Fruit fly (Drosophila melanogaster): ENCODE measurements around the gene TwdlZ.

The TwdlZ gene

dm6 chrX:16772882-16773827 lies 35.2 kb downstream of the TwdlZ start (continued):
- TF ChIP-seq Dp (GFP tag; optimal IDR thresholded peaks at IDR 0.05), result no peak
- peak; percentile 36 for TF ChIP-seq CG8388 (GFP tag; optimal IDR thresholded peaks at IDR 0.05)
- TF ChIP-seq H15 (GFP tag; IDR thresholded peaks at IDR 0.05), result peak; percentile 76
- TF ChIP-seq CG10366 (GFP tag; IDR thresholded peaks at IDR 0.05), result peak; percentile 68
- no peak for TF ChIP-seq Meics (GFP tag; optimal IDR thresholded peaks at IDR 0.05)
- no peak for TF ChIP-seq CG6683 (GFP tag; optimal IDR thresholded peaks at IDR 0.05)
- TF ChIP-seq CG10267 (tag; optimal IDR thresholded peaks at IDR 0.05), result peak; percentile 62
- TF ChIP-seq CG14667 (GFP tag; IDR thresholded peaks at IDR 0.05), result peak; percentile 49
- no peak for TF ChIP-seq hth (optimal IDR thresholded peaks at IDR 0.05)
- TF ChIP-seq jing (GFP tag; optimal IDR thresholded peaks at IDR 0.05), result peak; percentile 10
- TF ChIP-seq vfl (GFP tag; optimal IDR thresholded peaks at IDR 0.05), result no peak
- no peak for TF ChIP-seq oc (tag; optimal IDR thresholded peaks at IDR 0.05)
- TF ChIP-seq CG4404 (GFP tag; IDR thresholded peaks at IDR 0.05), result peak; percentile 76
- TF ChIP-seq CG18476 (GFP tag; optimal IDR thresholded peaks at IDR 0.05), result peak; percentile 11
- TF ChIP-seq CG11504 (tag; optimal IDR thresholded peaks at IDR 0.05), result peak; percentile 71
- TF ChIP-seq Stat92E (GFP tag; optimal IDR thresholded peaks at IDR 0.05), result no peak
- peak; percentile 27 for TF ChIP-seq PHDP (tag; optimal IDR thresholded peaks at IDR 0.05)
- TF ChIP-seq tap (tag; optimal IDR thresholded peaks at IDR 0.05), result peak; percentile 67
- peak; percentile 80 for TF ChIP-seq CG10979 (tag; optimal IDR thresholded peaks at IDR 0.05)
- TF ChIP-seq CG9215 (GFP tag; IDR thresholded peaks at IDR 0.05), result peak; percentile 39; the same call in 1 of the 2 replicates
- TF ChIP-seq C15 (GFP tag; IDR thresholded peaks at IDR 0.05), result no peak
- no peak for TF ChIP-seq Poxn (GFP tag; IDR thresholded peaks at IDR 0.05)
- TF ChIP-seq unc-4 (GFP tag; IDR thresholded peaks at IDR 0.05; ENCODE audit: partially characterized antibody), result no peak
- no peak for TF ChIP-seq BEAF-32 (GFP tag; optimal IDR thresholded peaks at IDR 0.05)
- TF ChIP-seq cwo (GFP tag; optimal IDR thresholded peaks at IDR 0.05), result no peak
- TF ChIP-seq amos (GFP tag; IDR thresholded peaks at IDR 0.05; ENCODE audit: partially characterized antibody), result no peak
- TF ChIP-seq Optix (GFP tag; IDR thresholded peaks at IDR 0.05), result peak; percentile 74; the same call in 2 of the 3 replicates
- TF ChIP-seq CG12155 (GFP tag; optimal IDR thresholded peaks at IDR 0.05), result peak; percentile 36
- TF ChIP-seq CG15011 (GFP tag; optimal IDR thresholded peaks at IDR 0.05), result no peak
- no peak for TF ChIP-seq exex (tag; optimal IDR thresholded peaks at IDR 0.05)
- no peak for TF ChIP-seq Taf1 (GFP tag; IDR thresholded peaks at IDR 0.05)
- TF ChIP-seq bbx (GFP tag; IDR thresholded peaks at IDR 0.05; ENCODE audit: partially characterized antibody), result no peak
- no peak for TF ChIP-seq CG7928 (GFP tag; optimal IDR thresholded peaks at IDR 0.05)
- TF ChIP-seq nerfin-2 (GFP tag; IDR thresholded peaks at IDR 0.05; ENCODE audit: partially characterized antibody), result no peak
- TF ChIP-seq yki (optimal IDR thresholded peaks at IDR 0.05), result no peak
- peak; percentile 1 for TF ChIP-seq stwl (tag; optimal IDR thresholded peaks at IDR 0.05)
- TF ChIP-seq CG30020 (tag; optimal IDR thresholded peaks at IDR 0.05), result no peak
- peak; percentile 67 for TF ChIP-seq Antp (GFP tag; optimal IDR thresholded peaks at IDR 0.05)
- TF ChIP-seq twi (tag; optimal IDR thresholded peaks at IDR 0.05), result no peak
- TF ChIP-seq knrl (GFP tag; IDR thresholded peaks at IDR 0.05; ENCODE audit: partially characterized antibody), result no peak
- TF ChIP-seq ranshi (GFP tag; IDR thresholded peaks at IDR 0.05), result peak; percentile 58; the same call in 1 of the 2 replicates
- TF ChIP-seq CTCF (GFP tag; optimal IDR thresholded peaks at IDR 0.05), result no peak
- TF ChIP-seq CG12942 (GFP tag; optimal IDR thresholded peaks at IDR 0.05), result no peak
- TF ChIP-seq CG8089 (GFP tag; optimal IDR thresholded peaks at IDR 0.05), result peak; percentile 28
- TF ChIP-seq corto (GFP tag; optimal IDR thresholded peaks at IDR 0.05), result no peak
- no peak for TF ChIP-seq CG4328 (GFP tag; optimal IDR thresholded peaks at IDR 0.05)
- peak; percentile 50; the same call in 1 of the 2 replicates for TF ChIP-seq CG4360 (GFP tag; IDR thresholded peaks at IDR 0.05)
- TF ChIP-seq pan (optimal IDR thresholded peaks at IDR 0.05), result no peak
- TF ChIP-seq pan (GFP tag; optimal IDR thresholded peaks at IDR 0.05 in 1 of 2, IDR thresholded peaks at IDR 0.05 in 1 of 2), result peak in 1 of 2 experiments; percentile 63

All from whole organism, embryonic.